In the genomic region with DNA sequence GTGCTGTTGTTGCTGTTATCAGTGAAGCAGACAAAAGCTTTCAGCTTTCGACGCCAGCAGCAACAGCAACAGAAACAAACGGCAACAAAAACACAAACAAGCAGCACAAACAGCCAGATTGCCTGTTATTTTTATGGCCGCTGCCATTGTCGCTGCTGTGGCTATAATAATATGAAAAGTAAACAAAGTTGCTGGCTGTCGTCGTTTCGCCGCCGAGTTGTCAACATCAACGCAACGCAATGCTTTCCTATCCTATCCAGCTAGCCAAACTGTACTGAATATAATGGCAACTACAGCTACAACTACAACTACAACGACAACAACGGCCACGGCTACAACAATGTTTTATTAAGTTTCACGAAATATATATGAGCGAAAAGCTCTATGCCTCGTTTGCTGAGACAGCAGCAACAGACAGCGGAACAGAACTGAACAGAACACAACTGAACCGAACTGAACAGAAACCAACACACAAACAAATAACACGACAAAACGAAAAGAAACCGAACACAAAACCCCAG, we compare ENCODE assay signal across 3 fruit fly cellular contexts.
TF ChIP-seq lines count a peak whose summit lies in the region.

No protein-coding gene starts in this region.

TF ChIP-seq in whole organism, adult, 20 proteins besides CTCF, POLR2A, EP300 and RAD21 (continued from another document):
- TF ChIP-seq tj (GFP tag; optimal IDR thresholded peaks at IDR 0.05; lab: Kevin White, UChicago): peak; percentile 85

TF ChIP-seq in whole organism, embryonic, 481 proteins besides CTCF, POLR2A, EP300 and RAD21 (continued from another document and continues in another):
- no peak for TF ChIP-seq CG10267 (tag; optimal IDR thresholded peaks at IDR 0.05; lab: Kevin White, UChicago)
- peak; percentile 54 for TF ChIP-seq CG17359 (tag; optimal IDR thresholded peaks at IDR 0.05; lab: Kevin White, UChicago)
- TF ChIP-seq CG13775 (GFP tag; optimal IDR thresholded peaks at IDR 0.05; lab: Kevin White, UChicago): no peak
- TF ChIP-seq NK7.1 (GFP tag; optimal IDR thresholded peaks at IDR 0.05; lab: Kevin White, UChicago): no peak
- no peak for TF ChIP-seq vnd (GFP tag; IDR thresholded peaks at IDR 0.05; lab: Robert Waterston, UW; ENCODE audit: partially characterized antibody)
- no peak for TF ChIP-seq Ptx1 (GFP tag; IDR thresholded peaks at IDR 0.05; lab: Robert Waterston, UW)
- peak; percentile 17 for TF ChIP-seq CG15601 (tag; optimal IDR thresholded peaks at IDR 0.05; lab: Kevin White, UChicago)
- TF ChIP-seq CG2678 (tag; optimal IDR thresholded peaks at IDR 0.05; lab: Kevin White, UChicago): peak; percentile 38
- no peak for TF ChIP-seq CG7745 (tag; optimal IDR thresholded peaks at IDR 0.05; lab: Kevin White, UChicago)
- no peak for TF ChIP-seq CG13624 (GFP tag; optimal IDR thresholded peaks at IDR 0.05; lab: Kevin White, UChicago)
- no peak for TF ChIP-seq CG12299 (tag; optimal IDR thresholded peaks at IDR 0.05; lab: Kevin White, UChicago)
- no peak for TF ChIP-seq Sin3A (optimal IDR thresholded peaks at IDR 0.05; lab: Kevin White, UChicago)
- TF ChIP-seq Opbp (GFP tag; IDR thresholded peaks at IDR 0.05; lab: Robert Waterston, UW; ENCODE audit: partially characterized antibody): no peak
- TF ChIP-seq Mad (GFP tag; optimal IDR thresholded peaks at IDR 0.05; lab: Kevin White, UChicago): peak; percentile 12
- TF ChIP-seq CG42726 (GFP tag; IDR thresholded peaks at IDR 0.05; lab: Robert Waterston, UW; ENCODE audit: partially characterized antibody): no peak
- TF ChIP-seq HmgD (GFP tag; optimal IDR thresholded peaks at IDR 0.05; lab: Kevin White, UChicago): no peak
- TF ChIP-seq lilli (GFP tag; optimal IDR thresholded peaks at IDR 0.05; lab: Kevin White, UChicago): no peak
- peak; percentile 53 for TF ChIP-seq sob (GFP tag; IDR thresholded peaks at IDR 0.05; lab: Robert Waterston, UW)
- TF ChIP-seq sens-2 (GFP tag; IDR thresholded peaks at IDR 0.05; lab: Robert Waterston, UW): no peak
- no peak for TF ChIP-seq CG8478 (optimal IDR thresholded peaks at IDR 0.05; lab: Kevin White, UChicago)
- TF ChIP-seq croc (GFP tag; conservative IDR thresholded peaks at IDR 0.05; lab: Robert Waterston, UW): no peak
- TF ChIP-seq Fer3 (tag; optimal IDR thresholded peaks at IDR 0.05; lab: Kevin White, UChicago): no peak
- no peak for TF ChIP-seq zen2 (GFP tag; IDR thresholded peaks at IDR 0.05; lab: Robert Waterston, UW; ENCODE audit: partially characterized antibody)
- no peak for TF ChIP-seq CG4707 (GFP tag; optimal IDR thresholded peaks at IDR 0.05; lab: Kevin White, UChicago)
- TF ChIP-seq ci (GFP tag; IDR thresholded peaks at IDR 0.05; lab: Robert Waterston, UW): peak; percentile 72; the same call in 1 of the 3 replicates
- TF ChIP-seq CG2120 (GFP tag; optimal IDR thresholded peaks at IDR 0.05; lab: Kevin White, UChicago): no peak
- TF ChIP-seq ind (GFP tag; optimal IDR thresholded peaks at IDR 0.05; lab: Kevin White, UChicago): no peak
- TF ChIP-seq D (optimal IDR thresholded peaks at IDR 0.05; lab: Kevin White, UChicago): no peak
- TF ChIP-seq D (GFP tag; optimal IDR thresholded peaks at IDR 0.05; lab: Kevin White, UChicago): no peak
- no peak for TF ChIP-seq CG2202 (tag; optimal IDR thresholded peaks at IDR 0.05; lab: Kevin White, UChicago)
- no peak for TF ChIP-seq Dref (GFP tag; IDR thresholded peaks at IDR 0.05; lab: Robert Waterston, UW)
- TF ChIP-seq CG14667 (GFP tag; IDR thresholded peaks at IDR 0.05; lab: Robert Waterston, UW): no peak
- peak; percentile 19 for TF ChIP-seq CG12104 (GFP tag; optimal IDR thresholded peaks at IDR 0.05; lab: Kevin White, UChicago)
- TF ChIP-seq cas (GFP tag; IDR thresholded peaks at IDR 0.05; lab: Robert Waterston, UW): no peak
- TF ChIP-seq CG11695 (GFP tag; IDR thresholded peaks at IDR 0.05; lab: Robert Waterston, UW): no peak
- TF ChIP-seq CG2129 (GFP tag; IDR thresholded peaks at IDR 0.05; lab: Robert Waterston, UW; ENCODE audit: partially characterized antibody): no peak
- TF ChIP-seq CG34224 (GFP tag; IDR thresholded peaks at IDR 0.05; lab: Robert Waterston, UW; ENCODE audit: partially characterized antibody): no peak
- TF ChIP-seq odd (GFP tag; optimal IDR thresholded peaks at IDR 0.05; lab: Kevin White, UChicago): peak; percentile 45
- TF ChIP-seq Lim3 (GFP tag; IDR thresholded peaks at IDR 0.05; lab: Robert Waterston, UW): no peak
- no peak for TF ChIP-seq CG7556 (GFP tag; optimal IDR thresholded peaks at IDR 0.05; lab: Kevin White, UChicago)
- peak; percentile 35 for TF ChIP-seq CG15269 (tag; optimal IDR thresholded peaks at IDR 0.05; lab: Kevin White, UChicago)
- TF ChIP-seq grau (tag; optimal IDR thresholded peaks at IDR 0.05; lab: Kevin White, UChicago): no peak
- TF ChIP-seq D19B (GFP tag; optimal IDR thresholded peaks at IDR 0.05; lab: Kevin White, UChicago): no peak
- peak; percentile 34 for TF ChIP-seq CG11723 (GFP tag; optimal IDR thresholded peaks at IDR 0.05; lab: Kevin White, UChicago)
- TF ChIP-seq caup (GFP tag; optimal IDR thresholded peaks at IDR 0.05; lab: Kevin White, UChicago; ENCODE audit: severe bottlenecking): peak; percentile 27
- no peak for TF ChIP-seq Bdp1 (GFP tag; optimal IDR thresholded peaks at IDR 0.05; lab: Kevin White, UChicago)
- TF ChIP-seq CG9215 (GFP tag; IDR thresholded peaks at IDR 0.05; lab: Robert Waterston, UW): no peak
- TF ChIP-seq CG13894 (tag; optimal IDR thresholded peaks at IDR 0.05; lab: Kevin White, UChicago): no peak
- TF ChIP-seq row (GFP tag; IDR thresholded peaks at IDR 0.05; lab: Robert Waterston, UW): no peak
- peak; percentile 76 for TF ChIP-seq CG17568 (GFP tag; optimal IDR thresholded peaks at IDR 0.05; lab: Kevin White, UChicago)
- TF ChIP-seq NC2β (GFP tag; optimal IDR thresholded peaks at IDR 0.05; lab: Kevin White, UChicago): no peak
- no peak for TF ChIP-seq tin (GFP tag; optimal IDR thresholded peaks at IDR 0.05; lab: Kevin White, UChicago)
- no peak for TF ChIP-seq CG11247 (GFP tag; IDR thresholded peaks at IDR 0.05; lab: Robert Waterston, UW)
- 0 out of 2 replicates have a peak, but pooled peaks have one; percentile 41 for TF ChIP-seq Xrp1 (GFP tag; IDR thresholded peaks at IDR 0.05; lab: Robert Waterston, UW)
- peak; percentile 17 for TF ChIP-seq Mes4 (GFP tag; optimal IDR thresholded peaks at IDR 0.05; lab: Kevin White, UChicago)
- TF ChIP-seq CG15514 (GFP tag; optimal IDR thresholded peaks at IDR 0.05; lab: Kevin White, UChicago): peak; percentile 6
- no peak for TF ChIP-seq CG1024 (GFP tag; IDR thresholded peaks at IDR 0.05; lab: Robert Waterston, UW)
- TF ChIP-seq Nf-YC (tag; optimal IDR thresholded peaks at IDR 0.05; lab: Kevin White, UChicago): peak; percentile 7
- no peak for TF ChIP-seq hkb (optimal IDR thresholded peaks at IDR 0.05; lab: Kevin White, UChicago)
- TF ChIP-seq hkb (GFP tag; IDR thresholded peaks at IDR 0.05; lab: Robert Waterston, UW): peak; percentile 60
- no peak for TF ChIP-seq CG32767 (GFP tag; IDR thresholded peaks at IDR 0.05; lab: Robert Waterston, UW)
- no peak for TF ChIP-seq br (optimal IDR thresholded peaks at IDR 0.05; lab: Kevin White, UChicago)
- no peak for TF ChIP-seq slbo (GFP tag; IDR thresholded peaks at IDR 0.05; lab: Robert Waterston, UW)
- TF ChIP-seq HLH3B (GFP tag; IDR thresholded peaks at IDR 0.05; lab: Robert Waterston, UW): peak; percentile 17; the same call in 1 of the 2 replicates

TF ChIP-seq in whole organism, prepupa, 60 proteins besides CTCF, POLR2A, EP300 and RAD21 (continued from another document):
- TF ChIP-seq dsx (GFP tag; optimal IDR thresholded peaks at IDR 0.05; lab: Kevin White, UChicago; ENCODE audit: poor library complexity, severe bottlenecking) (peak; percentile 89), Eip93F (GFP tag; optimal IDR thresholded peaks at IDR 0.05; lab: Kevin White, UChicago) (no peak), fd85E (GFP tag; optimal IDR thresholded peaks at IDR 0.05; lab: Kevin White, UChicago) (no peak), CG11294 (GFP tag; IDR thresholded peaks at IDR 0.05; lab: Robert Waterston, UW) (no peak), spab (GFP tag; optimal IDR thresholded peaks at IDR 0.05; lab: Kevin White, UChicago) (peak; percentile 19), CG4318 (GFP tag; optimal IDR thresholded peaks at IDR 0.05; lab: Kevin White, UChicago) (no peak)
